Fruit fly (Drosophila melanogaster): ENCODE data around the gene sens.
A peak's percentile ranks its signal among the peaks of the same experiment; 100 is the strongest.

sens gene

dm6 chr3L:13412200-13412885 lies 11.4 kb upstream of the sens start, which contains the start of the genes CG10222 and flr (continued):
- TF ChIP-seq CG8388 (GFP tag; optimal IDR thresholded peaks at IDR 0.05), result no peak
- TF ChIP-seq CG17361 (GFP tag; IDR thresholded peaks at IDR 0.05), result peak; percentile 45; the same call in 1 of the 3 replicates
- TF ChIP-seq CG14710 (tag; optimal IDR thresholded peaks at IDR 0.05), result peak; percentile 58
- peak; percentile 41 for TF ChIP-seq CG2678 (tag; optimal IDR thresholded peaks at IDR 0.05)
- TF ChIP-seq chif (GFP tag; optimal IDR thresholded peaks at IDR 0.05), result no peak
- TF ChIP-seq Eip74EF (GFP tag; optimal IDR thresholded peaks at IDR 0.05), result no peak
- TF ChIP-seq vnd (GFP tag; IDR thresholded peaks at IDR 0.05; ENCODE audit: partially characterized antibody), result peak; percentile 71
- no peak for TF ChIP-seq ap (GFP tag; IDR thresholded peaks at IDR 0.05)
- peak; percentile 13 for TF ChIP-seq CG2712 (tag; optimal IDR thresholded peaks at IDR 0.05)
- TF ChIP-seq nmo (GFP tag; optimal IDR thresholded peaks at IDR 0.05), result peak; percentile 53
- TF ChIP-seq CG8359 (GFP tag; optimal IDR thresholded peaks at IDR 0.05; ENCODE audit: borderline replicate concordance), result no peak
- no peak for TF ChIP-seq Camta (GFP tag; optimal IDR thresholded peaks at IDR 0.05)
- TF ChIP-seq gfzf (GFP tag; optimal IDR thresholded peaks at IDR 0.05), result peak; percentile 10
- peak; percentile 58; the same call in 2 of the 3 replicates for TF ChIP-seq CG34224 (GFP tag; IDR thresholded peaks at IDR 0.05; ENCODE audit: partially characterized antibody)
- TF ChIP-seq Dbx (GFP tag; IDR thresholded peaks at IDR 0.05), result peak; percentile 42; the same call in 1 of the 3 replicates
- TF ChIP-seq tup (GFP tag; optimal IDR thresholded peaks at IDR 0.05), result no peak
- no peak for TF ChIP-seq bsh (GFP tag; optimal IDR thresholded peaks at IDR 0.05)
- no peak for TF ChIP-seq CG7786 (GFP tag; optimal IDR thresholded peaks at IDR 0.05)
- peak; percentile 6 for TF ChIP-seq CG2120 (GFP tag; optimal IDR thresholded peaks at IDR 0.05)
- TF ChIP-seq ems (GFP tag; optimal IDR thresholded peaks at IDR 0.05), result no peak
- TF ChIP-seq fu2 (GFP tag; optimal IDR thresholded peaks at IDR 0.05), result no peak
- TF ChIP-seq ssp (GFP tag; IDR thresholded peaks at IDR 0.05), result no peak
- TF ChIP-seq crp (GFP tag; optimal IDR thresholded peaks at IDR 0.05), result no peak
- peak; percentile 9 for TF ChIP-seq Lhr (GFP tag; optimal IDR thresholded peaks at IDR 0.05)
- no peak for TF ChIP-seq CG7271 (tag; optimal IDR thresholded peaks at IDR 0.05)
- no peak for TF ChIP-seq CG18599 (GFP tag; optimal IDR thresholded peaks at IDR 0.05)
- TF ChIP-seq Doc2 (GFP tag; IDR thresholded peaks at IDR 0.05), result no peak
- TF ChIP-seq CG1647 (GFP tag; optimal IDR thresholded peaks at IDR 0.05), result no peak
- TF ChIP-seq Sin3A (optimal IDR thresholded peaks at IDR 0.05), result peak; percentile 3
- no peak for TF ChIP-seq Nf-YA (GFP tag; IDR thresholded peaks at IDR 0.05)
- no peak for TF ChIP-seq CG17802 (tag; optimal IDR thresholded peaks at IDR 0.05)
- TF ChIP-seq Ets65A (GFP tag), result no peak
- TF ChIP-seq CG2129 (GFP tag; IDR thresholded peaks at IDR 0.05; ENCODE audit: partially characterized antibody), result peak; percentile 46; the same call in 1 of the 2 replicates
- no peak for TF ChIP-seq Hr78 (GFP tag; optimal IDR thresholded peaks at IDR 0.05)
- TF ChIP-seq az2 (GFP tag; optimal IDR thresholded peaks at IDR 0.05), result no peak
- TF ChIP-seq Deaf1 (tag; optimal IDR thresholded peaks at IDR 0.05), result no peak
- no peak for TF ChIP-seq maf-S (GFP tag; optimal IDR thresholded peaks at IDR 0.05)
- TF ChIP-seq Rx (GFP tag; IDR thresholded peaks at IDR 0.05), result no peak
- no peak for TF ChIP-seq CG4730 (GFP tag; IDR thresholded peaks at IDR 0.05)
- peak; percentile 80 for TF ChIP-seq E2f2 (GFP tag; IDR thresholded peaks at IDR 0.05)
- TF ChIP-seq sens (GFP tag), result no peak
- TF ChIP-seq CG4424 (GFP tag; optimal IDR thresholded peaks at IDR 0.05), result no peak
- TF ChIP-seq ewg (GFP tag; optimal IDR thresholded peaks at IDR 0.05), result no peak
- TF ChIP-seq CG9932 (GFP tag; IDR thresholded peaks at IDR 0.05), result peak; percentile 56
- no peak for TF ChIP-seq CG11696 (GFP tag; IDR thresholded peaks at IDR 0.05)
- no peak for TF ChIP-seq CHES-1-like (GFP tag; optimal IDR thresholded peaks at IDR 0.05)
- TF ChIP-seq chm (GFP tag; IDR thresholded peaks at IDR 0.05), result no peak
- no peak for TF ChIP-seq CG31365 (tag; optimal IDR thresholded peaks at IDR 0.05)
- TF ChIP-seq Ada2b (GFP tag; IDR thresholded peaks at IDR 0.05), result no peak
